Worm (Caenorhabditis elegans): ENCODE measurements around the gene Y116F11B.17.

DNA sequence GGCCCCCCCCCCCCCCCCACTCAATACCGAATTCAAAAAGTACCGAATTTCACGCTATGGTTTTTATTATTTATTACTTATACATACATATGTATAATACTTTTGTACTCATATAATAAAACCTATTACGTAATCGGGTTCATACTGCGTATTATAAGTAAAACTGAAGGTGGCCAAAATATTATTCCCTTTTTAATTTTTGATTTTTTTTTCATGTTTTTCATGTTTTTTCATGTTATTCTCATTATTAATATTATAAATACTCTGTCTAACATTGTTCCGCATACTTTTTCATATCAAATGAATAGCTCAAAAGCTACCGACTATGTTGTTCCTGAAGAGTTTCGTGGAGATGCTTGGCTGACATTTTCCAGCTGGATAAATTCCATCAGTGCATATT, 14.1 kb upstream of the Y116F11B.17 start, which contains the start of gene srw-38:
- no peak for TF ChIP-seq ref-1 (GFP tag; conservative IDR thresholded peaks at IDR 0.05)
- TF ChIP-seq med-1 (GFP tag; optimal IDR thresholded peaks at IDR 0.05; ENCODE audit: insufficient read depth), result no peak
- TF ChIP-seq ztf-23 (GFP tag; IDR thresholded peaks at IDR 0.05), result no peak
